Fruit fly (Drosophila melanogaster) whole organism, pupa: ENCODE data around the gene Akr1B.

ENCODE experiments used
- CG10348 ChIP-seq: fragments of 200-800 bp; sonication (Bioruptor generic); IDR thresholded peaks from 2 replicates; pipeline ENCODE4 v1.3.6; 2022; ENCODE audit warnings: missing biosample characterization, missing genetic modification characterization
- CG12605 ChIP-seq: fragments of 200-800 bp; sonication (Bioruptor generic); IDR thresholded peaks from 2 replicates; pipeline ENCODE4 v1.3.6; 2022; ENCODE audit warnings: missing biosample characterization, missing genetic modification characterization
- CG13204 ChIP-seq: fragments of 200-800 bp; sonication (Bioruptor generic); optimal IDR thresholded peaks from 2 replicates; lab custom pipeline; 2018; ENCODE audit warnings: missing biosample characterization, mild to moderate bottlenecking, missing genetic modification characterization, moderate library complexity
- CG15710 ChIP-seq: fragments of 200-800 bp; sonication (Bioruptor generic); optimal IDR thresholded peaks from 2 replicates; lab custom pipeline; 2018; ENCODE audit warnings: missing biosample characterization, mild to moderate bottlenecking, missing genetic modification characterization, moderate library complexity
- CG17806 ChIP-seq: fragments of 200-800 bp; sonication (Bioruptor generic); optimal IDR thresholded peaks from 2 replicates; lab custom pipeline; 2018; ENCODE audit warnings: missing biosample characterization, mild to moderate bottlenecking, missing genetic modification characterization, moderate library complexity
- CG32121 ChIP-seq: fragments of 200-800 bp; sonication (Bioruptor generic); IDR thresholded peaks from 2 replicates; pipeline ENCODE4 v1.3.6; 2022; ENCODE audit warnings: missing biosample characterization, missing genetic modification characterization
- CG34367 ChIP-seq: fragments of 200-800 bp; sonication (Bioruptor generic); optimal IDR thresholded peaks from 2 replicates; lab custom pipeline; 2018; ENCODE audit warnings: missing biosample characterization, mild to moderate bottlenecking, missing genetic modification characterization
- CG4496 ChIP-seq: fragments of 200-800 bp; sonication (Bioruptor generic); IDR thresholded peaks from 3 replicates; pipeline ENCODE4 v1.3.6; 2022; ENCODE audit warnings: missing biosample characterization, missing genetic modification characterization
- CG8159 ChIP-seq: fragments of 200-800 bp; sonication (Bioruptor generic); optimal IDR thresholded peaks from 3 replicates; lab custom pipeline; 2018; ENCODE audit warnings: missing biosample characterization, mild to moderate bottlenecking, missing genetic modification characterization, moderate library complexity
- CG8301 ChIP-seq: fragments of 200-800 bp; sonication (Bioruptor generic); optimal IDR thresholded peaks from 2 replicates; lab custom pipeline; 2018; ENCODE audit warnings: missing biosample characterization, mild to moderate bottlenecking, missing genetic modification characterization
- CG9948 ChIP-seq: fragments of 200-800 bp; sonication (Bioruptor generic); optimal IDR thresholded peaks from 2 replicates; lab custom pipeline; 2018; ENCODE audit warnings: missing biosample characterization, mild to moderate bottlenecking, missing genetic modification characterization, moderate library complexity
- D1 ChIP-seq: fragments of 200-800 bp; sonication (Bioruptor generic); optimal IDR thresholded peaks from 2 replicates; lab custom pipeline; 2018; ENCODE audit warnings: missing biosample characterization, mild to moderate bottlenecking, missing genetic modification characterization, moderate library complexity
- EcR ChIP-seq: fragments of 200-800 bp; sonication (Bioruptor generic); optimal IDR thresholded peaks from 3 replicates; lab custom pipeline; 2019; ENCODE audit warnings: missing biosample characterization, missing genetic modification characterization, mild to moderate bottlenecking, moderate library complexity, missing genetic modification reagents
- Ets98B ChIP-seq: fragments of 200-800 bp; sonication (Bioruptor generic); IDR thresholded peaks from 2 replicates; pipeline ENCODE4 v1.3.6; 2022; ENCODE audit warnings: missing biosample characterization, missing genetic modification characterization
- Pif1A ChIP-seq: fragments of 200-800 bp; sonication (Bioruptor generic); optimal IDR thresholded peaks from 3 replicates; lab custom pipeline; 2016; ENCODE audit warnings: missing biosample characterization, missing genetic modification characterization
- Pif1B ChIP-seq: fragments of 200-800 bp; sonication (Bioruptor generic); optimal IDR thresholded peaks from 3 replicates; lab custom pipeline; 2016; ENCODE audit warnings: missing biosample characterization, missing genetic modification characterization
- Snoo ChIP-seq: fragments of 200-800 bp; sonication (Bioruptor generic); optimal IDR thresholded peaks from 3 replicates; lab custom pipeline; 2017; ENCODE audit warnings: missing biosample characterization, mild to moderate bottlenecking, missing genetic modification characterization, inconsistent platforms
- fd96Ca ChIP-seq: fragments of 200-800 bp; sonication (Bioruptor generic); IDR thresholded peaks from 3 replicates; pipeline ENCODE4 v1.3.6; 2022; ENCODE audit warnings: missing biosample characterization, missing genetic modification characterization
- gl ChIP-seq: fragments of 200-800 bp; sonication (Bioruptor generic); optimal IDR thresholded peaks from 2 replicates; lab custom pipeline; 2018; ENCODE audit warnings: missing biosample characterization, mild to moderate bottlenecking, missing genetic modification characterization
- rn ChIP-seq: fragments of 200-800 bp; sonication (Bioruptor generic); IDR thresholded peaks from 2 replicates; pipeline ENCODE4 v1.3.6; 2022; ENCODE audit warnings: missing biosample characterization, missing genetic modification characterization

The Akr1B gene

dm6 chr3L:11623245-11623883 is 817 bp downstream of the Akr1B start:
- peak; percentile 34; the same call in 1 of the 2 replicates for TF ChIP-seq Ets98B (GFP tag; lab: Robert Waterston, UW)
- peak; percentile 36 for TF ChIP-seq Pif1B
- TF ChIP-seq CG15710 (tag; lab: Kevin White, UChicago) = peak; percentile 8
- peak; percentile 15 for TF ChIP-seq Pif1A (GFP tag; lab: Kevin White, UChicago)
- no peak for TF ChIP-seq D1 (tag; lab: Kevin White, UChicago)
- peak; percentile 1 for TF ChIP-seq Snoo
- TF ChIP-seq CG4496 = peak; percentile 58; the same call in 1 of the 3 replicates
- TF ChIP-seq EcR (GFP tag; lab: Kevin White, UChicago) = peak; percentile 44
- TF ChIP-seq CG17806 (tag; lab: Kevin White, UChicago) = no peak
- TF ChIP-seq, all 21 proteins: peak for 7

- TF ChIP-seq CG15710 (tag; lab: Kevin White, UChicago) (no peak), CG17806 (tag; lab: Kevin White, UChicago) (no peak), CG12605 (GFP tag; lab: Robert Waterston, UW) (no peak), Pif1B (no peak)
Measured at dm6 chr3L:11622750-11623149, 1.4 kb downstream of the Akr1B start.

- TF ChIP-seq CG8159 (tag; lab: Kevin White, UChicago) (no peak), fd96Ca (no peak), gl (tag; lab: Kevin White, UChicago) (no peak), Snoo (no peak)
Measured at dm6 chr3L:11620001-11620400, 4.2 kb downstream of the Akr1B start, which contains the start of gene Muc68Ca. Gene Muc68Ca, minus strand, starts transcription at chr3L:11620101.

dm6 chr3L:11609835-11610234 is 14.3 kb downstream of the Akr1B start, which contains the start of gene CG42832:
Gene CG42832, plus strand, starts transcription at chr3L:11610135.
- TF ChIP-seq CG10348 (GFP tag; lab: Robert Waterston, UW) = no peak
- no peak for TF ChIP-seq EcR (GFP tag; lab: Kevin White, UChicago)
- TF ChIP-seq CG12605 (GFP tag; lab: Robert Waterston, UW) = no peak
- no peak for TF ChIP-seq Ets98B (GFP tag; lab: Robert Waterston, UW)
- no peak for TF ChIP-seq CG9948 (tag; lab: Kevin White, UChicago)
- TF ChIP-seq CG34367 = no peak
- TF ChIP-seq CG32121 (GFP tag; lab: Robert Waterston, UW) = no peak
- TF ChIP-seq rn = no peak

dm6 chr3L:11609153-11609809 is 14.9 kb downstream of the Akr1B start, which contains the start of gene Duba:
Gene Duba, minus strand, starts transcription at chr3L:11609465.
- TF ChIP-seq D1 (tag; lab: Kevin White, UChicago) (peak; percentile 18), CG15710 (tag; lab: Kevin White, UChicago) (peak; percentile 9), CG10348 (GFP tag; lab: Robert Waterston, UW) (no peak)
- TF ChIP-seq, all 21 proteins: peak for 2

dm6 chr3L:11604227-11604626 is 20.0 kb downstream of the Akr1B start:
- TF ChIP-seq CG9948 (tag; lab: Kevin White, UChicago) = no peak
- TF ChIP-seq CG32121 (GFP tag; lab: Robert Waterston, UW) = no peak
- TF ChIP-seq CG34367 = no peak
- TF ChIP-seq fd96Ca = no peak
- no peak for TF ChIP-seq Pif1A (GFP tag; lab: Kevin White, UChicago)
- TF ChIP-seq CG4496 = no peak
- TF ChIP-seq D1 (tag; lab: Kevin White, UChicago) = no peak
- no peak for TF ChIP-seq CG12605 (GFP tag; lab: Robert Waterston, UW)
- no peak for TF ChIP-seq CG8159 (tag; lab: Kevin White, UChicago)
- TF ChIP-seq Pif1B = no peak
- no peak for TF ChIP-seq rn
- no peak for TF ChIP-seq CG17806 (tag; lab: Kevin White, UChicago)
- TF ChIP-seq Snoo = no peak
- TF ChIP-seq CG13204 (GFP tag; lab: Kevin White, UChicago) = no peak
- no peak for TF ChIP-seq CG10348 (GFP tag; lab: Robert Waterston, UW)
- TF ChIP-seq gl (tag; lab: Kevin White, UChicago) = no peak
- no peak for TF ChIP-seq CG15710 (tag; lab: Kevin White, UChicago)
- TF ChIP-seq CG8301 (tag; lab: Kevin White, UChicago) = no peak
- no peak for TF ChIP-seq EcR (GFP tag; lab: Kevin White, UChicago)
- no peak for TF ChIP-seq Ets98B (GFP tag; lab: Robert Waterston, UW)

- TF ChIP-seq CG9948 (tag; lab: Kevin White, UChicago) (no peak), fd96Ca (no peak), rn (no peak), CG32121 (GFP tag; lab: Robert Waterston, UW) (no peak), Pif1A (GFP tag; lab: Kevin White, UChicago) (no peak), CG17806 (tag; lab: Kevin White, UChicago) (no peak), Ets98B (GFP tag; lab: Robert Waterston, UW) (no peak), CG12605 (GFP tag; lab: Robert Waterston, UW) (no peak), Snoo (no peak), CG15710 (tag; lab: Kevin White, UChicago) (no peak), CG8159 (tag; lab: Kevin White, UChicago) (no peak), Pif1B (no peak)
- TF ChIP-seq, all 21 proteins: peak for 0
Measured at dm6 chr3L:11602040-11602439, 22.1 kb downstream of the Akr1B start.
